Worm (Caenorhabditis elegans): ENCODE results near the gene str-88.

DNA sequence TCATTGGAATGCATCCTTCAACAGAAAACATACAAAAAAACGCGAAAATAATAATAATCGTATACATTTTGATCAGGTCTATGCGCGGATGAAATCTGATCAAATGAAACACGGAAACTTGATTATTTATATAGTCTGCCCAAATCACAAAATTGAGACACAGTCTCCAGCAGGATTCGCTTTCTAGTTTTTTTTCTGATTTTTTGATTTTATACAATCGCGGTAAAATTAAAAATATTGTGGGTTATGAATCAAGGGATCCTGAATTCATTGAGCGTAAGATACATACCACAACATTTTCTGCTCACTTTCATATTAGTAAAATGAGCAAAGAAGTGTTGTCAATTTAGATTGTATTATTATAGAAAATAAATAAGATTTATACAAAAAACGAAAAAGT is 34.6 kb downstream of the str-88 start, which contains the start of gene clec-230:
- TF ChIP-seq tab-1 (GFP tag; IDR thresholded peaks at IDR 0.05) (no peak), ref-1 (GFP tag; conservative IDR thresholded peaks at IDR 0.05) (no peak), flt-1 (GFP tag; IDR thresholded peaks at IDR 0.05) (no peak), med-1 (GFP tag; optimal IDR thresholded peaks at IDR 0.05; ENCODE audit: insufficient read depth) (no peak), klf-2 (GFP tag; conservative IDR thresholded peaks at IDR 0.05) (no peak), ztf-29 (GFP tag; IDR thresholded peaks at IDR 0.05) (no peak), T22C8.4 (GFP tag; IDR thresholded peaks at IDR 0.05) (no peak), cog-1 (tag; optimal IDR thresholded peaks at IDR 0.05) (no peak)
